Fruit fly (Drosophila melanogaster): Measurements from ENCODE around the gene ND-20.

ND-20 gene

dm6 chrX:15944735-15945323 lies 41.8 kb downstream of the ND-20 start, which contains the start of gene Rrp47 (continued):
- TF ChIP-seq phol (tag; optimal IDR thresholded peaks at IDR 0.05) = peak; percentile 1
- peak; percentile 21 for TF ChIP-seq Sry-δ (GFP tag; optimal IDR thresholded peaks at IDR 0.05)
- TF ChIP-seq CG1603 (tag; optimal IDR thresholded peaks at IDR 0.05) = peak; percentile 50
- TF ChIP-seq zen (tag; optimal IDR thresholded peaks at IDR 0.05) = peak; percentile 10
- TF ChIP-seq so (GFP tag; IDR thresholded peaks at IDR 0.05) = no peak
- peak; percentile 32 for TF ChIP-seq sqz (GFP tag; optimal IDR thresholded peaks at IDR 0.05)
- no peak for TF ChIP-seq zfh1 (GFP tag; IDR thresholded peaks at IDR 0.05)
- TF ChIP-seq Myb (GFP tag; optimal IDR thresholded peaks at IDR 0.05) = peak; percentile 4
- TF ChIP-seq BEAF-32 (GFP tag; optimal IDR thresholded peaks at IDR 0.05) = peak; percentile 31
- peak; percentile 5 for TF ChIP-seq Med (GFP tag)
- TF ChIP-seq HmgZ (tag; optimal IDR thresholded peaks at IDR 0.05) = peak; percentile 10
- TF ChIP-seq CG1602 (GFP tag; optimal IDR thresholded peaks at IDR 0.05) = no peak
- no peak for TF ChIP-seq usp (GFP tag; optimal IDR thresholded peaks at IDR 0.05)
- TF ChIP-seq sens (GFP tag) = peak; percentile 71
- TF ChIP-seq CG10147 (GFP tag; optimal IDR thresholded peaks at IDR 0.05) = no peak
- TF ChIP-seq Scr (GFP tag; IDR thresholded peaks at IDR 0.05; ENCODE audit: partially characterized antibody) = no peak
- no peak for TF ChIP-seq crol (GFP tag; IDR thresholded peaks at IDR 0.05)
- no peak for TF ChIP-seq CG12155 (GFP tag; optimal IDR thresholded peaks at IDR 0.05)
- peak in 1 of 3 experiments; percentile 29 for TF ChIP-seq lola (GFP tag; optimal IDR thresholded peaks at IDR 0.05)
- TF ChIP-seq CG14710 (tag; optimal IDR thresholded peaks at IDR 0.05) = peak; percentile 6
- peak; percentile 83 for TF ChIP-seq MESR4 (GFP tag; optimal IDR thresholded peaks at IDR 0.05)
- TF ChIP-seq Chrac-16 (GFP tag; optimal IDR thresholded peaks at IDR 0.05) = no peak
- peak; percentile 14 for TF ChIP-seq Dp (GFP tag; optimal IDR thresholded peaks at IDR 0.05)
- peak; percentile 20 for TF ChIP-seq YL-1 (GFP tag; optimal IDR thresholded peaks at IDR 0.05)
- TF ChIP-seq dm (GFP tag; optimal IDR thresholded peaks at IDR 0.05) = peak; percentile 8
- TF ChIP-seq CG17802 (tag; optimal IDR thresholded peaks at IDR 0.05) = peak; percentile 86
- TF ChIP-seq Max (GFP tag; optimal IDR thresholded peaks at IDR 0.05) = no peak
- TF ChIP-seq row (GFP tag; IDR thresholded peaks at IDR 0.05) = peak; percentile 54; the same call in 2 of the 3 replicates
- TF ChIP-seq ash1 (GFP tag; optimal IDR thresholded peaks at IDR 0.05) = no peak
- TF ChIP-seq BtbVII (GFP tag; optimal IDR thresholded peaks at IDR 0.05) = no peak
- peak; percentile 78 for TF ChIP-seq stwl (tag; optimal IDR thresholded peaks at IDR 0.05)
- no peak for TF ChIP-seq sr (GFP tag; IDR thresholded peaks at IDR 0.05)
- no peak for TF ChIP-seq psq (GFP tag; optimal IDR thresholded peaks at IDR 0.05)
- peak; percentile 52 for TF ChIP-seq pzg (GFP tag; optimal IDR thresholded peaks at IDR 0.05)
- peak; percentile 96 for TF ChIP-seq CG30020 (tag; optimal IDR thresholded peaks at IDR 0.05)
- no peak for TF ChIP-seq danr (GFP tag; IDR thresholded peaks at IDR 0.05)
- TF ChIP-seq Lhr (GFP tag; optimal IDR thresholded peaks at IDR 0.05) = peak; percentile 2
- TF ChIP-seq CG4820 (GFP tag; optimal IDR thresholded peaks at IDR 0.05) = no peak
- no peak for TF ChIP-seq CG3726 (GFP tag; IDR thresholded peaks at IDR 0.05)
- no peak for TF ChIP-seq vfl (GFP tag; optimal IDR thresholded peaks at IDR 0.05)
- TF ChIP-seq her (GFP tag; optimal IDR thresholded peaks at IDR 0.05) = peak; percentile 58
- TF ChIP-seq D19A (tag; optimal IDR thresholded peaks at IDR 0.05) = peak; percentile 8
- peak; percentile 62 for TF ChIP-seq CG17359 (tag; optimal IDR thresholded peaks at IDR 0.05)
- no peak for TF ChIP-seq fd102C (GFP tag; optimal IDR thresholded peaks at IDR 0.05)
- no peak for TF ChIP-seq Poxn (GFP tag; IDR thresholded peaks at IDR 0.05)
- TF ChIP-seq Meics (GFP tag; optimal IDR thresholded peaks at IDR 0.05) = no peak
- TF ChIP-seq CG4617 (GFP tag; optimal IDR thresholded peaks at IDR 0.05; ENCODE audit: borderline replicate concordance) = peak; percentile 60
- TF ChIP-seq Sox100B (GFP tag; optimal IDR thresholded peaks at IDR 0.05) = no peak
- TF ChIP-seq gfzf (GFP tag; optimal IDR thresholded peaks at IDR 0.05) = peak; percentile 74
- peak; percentile 57 for TF ChIP-seq CG9797 (GFP tag; optimal IDR thresholded peaks at IDR 0.05)

All from whole organism, embryonic.